Worm (Caenorhabditis elegans): ENCODE measurements around the gene B0250.18.

The B0250.18 gene

ce11 chrV:20497537-20497936 is 36.8 kb upstream of the B0250.18 start (continued):
- TF ChIP-seq rec-8 (tag; optimal IDR thresholded peaks at IDR 0.05) = no peak
- TF ChIP-seq F55B11.4 (tag; optimal IDR thresholded peaks at IDR 0.05; ENCODE audit: borderline replicate concordance, insufficient read depth) = no peak
- TF ChIP-seq B0019.2 (GFP tag; conservative IDR thresholded peaks at IDR 0.05) = no peak
- TF ChIP-seq cebp-2 (GFP tag; IDR thresholded peaks at IDR 0.05) = peak; percentile 42; the same call in 1 of the 2 replicates
- peak; percentile 41 for TF ChIP-seq F10E7.11 (tag; optimal IDR thresholded peaks at IDR 0.05)
- no peak for TF ChIP-seq K12H6.12 (tag; optimal IDR thresholded peaks at IDR 0.05)
- TF ChIP-seq rcor-1 (GFP tag; IDR thresholded peaks at IDR 0.05) = 0 out of 2 replicates have a peak, but pooled peaks have one; percentile 21
- TF ChIP-seq bed-2 (GFP tag; IDR thresholded peaks at IDR 0.05) = no peak
- TF ChIP-seq nhr-120 (GFP tag; IDR thresholded peaks at IDR 0.05) = no peak
- TF ChIP-seq snpc-3.4 (tag; optimal IDR thresholded peaks at IDR 0.05) = no peak
- no peak for TF ChIP-seq ama-1 (optimal IDR thresholded peaks at IDR 0.05)
- no peak for TF ChIP-seq ama-1 (GFP tag; optimal IDR thresholded peaks at IDR 0.05)
- 0 out of 2 replicates have a peak, but pooled peaks have one; percentile 22 for TF ChIP-seq D2030.7 (GFP tag; IDR thresholded peaks at IDR 0.05)
- TF ChIP-seq Y53G8AR.9 (GFP tag; conservative IDR thresholded peaks at IDR 0.05) = 0 out of 2 replicates have a peak, but pooled peaks have one; percentile 65
- no peak for TF ChIP-seq ztf-18 (tag; optimal IDR thresholded peaks at IDR 0.05)
- no peak for TF ChIP-seq ceh-27 (GFP tag; optimal IDR thresholded peaks at IDR 0.05)
- TF ChIP-seq zim-3 (tag; optimal IDR thresholded peaks at IDR 0.05) = peak; percentile 4
- TF ChIP-seq lag-1 (GFP tag; IDR thresholded peaks at IDR 0.05) = no peak
- no peak for TF ChIP-seq sptf-2 (GFP tag; optimal IDR thresholded peaks at IDR 0.05)
- TF ChIP-seq nhr-179 (tag; optimal IDR thresholded peaks at IDR 0.05) = peak; percentile 4
- TF ChIP-seq ceh-91 (GFP tag; IDR thresholded peaks at IDR 0.05) = peak; percentile 42; the same call in 1 of the 2 replicates
- TF ChIP-seq T07F8.4 (tag; optimal IDR thresholded peaks at IDR 0.05) = no peak
- peak in 1 of 2 experiments; percentile 72 for TF ChIP-seq let-607 (tag; optimal IDR thresholded peaks at IDR 0.05)
- TF ChIP-seq hrde-1 (tag; optimal IDR thresholded peaks at IDR 0.05; ENCODE audit: borderline replicate concordance) = no peak
- no peak for TF ChIP-seq lin-35 (GFP tag; optimal IDR thresholded peaks at IDR 0.05)
- TF ChIP-seq tbp1 (GFP tag; optimal IDR thresholded peaks at IDR 0.05) = peak; percentile 45
- no peak for TF ChIP-seq sea-2 (GFP tag; IDR thresholded peaks at IDR 0.05)
- TF ChIP-seq nhr-27 (tag; optimal IDR thresholded peaks at IDR 0.05) = peak; percentile 12
- TF ChIP-seq ztf-26 (tag; optimal IDR thresholded peaks at IDR 0.05) = no peak
- 0 out of 2 replicates have a peak, but pooled peaks have one; percentile 9 for TF ChIP-seq hmg-20 (GFP tag; IDR thresholded peaks at IDR 0.05)
- peak; percentile 54; the same call in 1 of the 2 replicates for TF ChIP-seq dox-1 (GFP tag; IDR thresholded peaks at IDR 0.05)
- TF ChIP-seq nhr-80 (tag; optimal IDR thresholded peaks at IDR 0.05) = peak; percentile 61
- no peak for TF ChIP-seq ztf-25 (GFP tag; IDR thresholded peaks at IDR 0.05)
- TF ChIP-seq lin-26 (GFP tag; IDR thresholded peaks at IDR 0.05) = no peak
- no peak for TF ChIP-seq somi-1 (GFP tag; optimal IDR thresholded peaks at IDR 0.05)
- TF ChIP-seq hlh-26 (GFP tag; conservative IDR thresholded peaks at IDR 0.05) = no peak
- TF ChIP-seq ztf-28 (GFP tag; IDR thresholded peaks at IDR 0.05) = no peak
- TF ChIP-seq ceh-100 (GFP tag; IDR thresholded peaks at IDR 0.05) = peak; percentile 46; the same call in 1 of the 2 replicates
- 0 out of 2 replicates have a peak, but pooled peaks have one; percentile 60 for TF ChIP-seq bed-1 (GFP tag; IDR thresholded peaks at IDR 0.05)
- no peak for TF ChIP-seq snpc-4 (GFP tag; optimal IDR thresholded peaks at IDR 0.05)
- TF ChIP-seq snpc-4 (tag; optimal IDR thresholded peaks at IDR 0.05) = peak in 1 of 4 experiments; percentile 23
- no peak for TF ChIP-seq egrh-3 (GFP tag; IDR thresholded peaks at IDR 0.05)
- no peak for TF ChIP-seq sdz-38 (tag; optimal IDR thresholded peaks at IDR 0.05)
- TF ChIP-seq Y56A3A.18 (GFP tag; IDR thresholded peaks at IDR 0.05) = peak; percentile 66
- TF ChIP-seq lin-54 (GFP tag; optimal IDR thresholded peaks at IDR 0.05) = peak; percentile 57
- peak; percentile 51; the same call in 1 of the 2 replicates for TF ChIP-seq hsf-1 (GFP tag; IDR thresholded peaks at IDR 0.05)
- TF ChIP-seq attf-5 (GFP tag; optimal IDR thresholded peaks at IDR 0.05) = no peak
- no peak for TF ChIP-seq C17E4.6 (GFP tag; IDR thresholded peaks at IDR 0.05)

Measured in whole organism, young adult.